Worm (Caenorhabditis elegans) whole organism, L4 larva: ENCODE measurements around the gene T14G12.12.

Experiments
- D1046.2 ChIP-seq: fragments of 200-800 bp; sonication (Bioruptor generic); IDR thresholded peaks from 2 replicates; pipeline ENCODE4 v1.3.6; 2022; ENCODE audit warnings: missing genetic modification characterization, missing compliant biosample characterization
- F26F4.8 ChIP-seq: fragments of 200-800 bp; sonication (Bioruptor generic); conservative IDR thresholded peaks from 2 replicates; pipeline ENCODE4 v1.3.6; 2022; ENCODE audit warnings: missing genetic modification characterization, missing compliant biosample characterization
- R02D3.7 ChIP-seq: fragments of 150-350 bp; sonication (generic microtip); optimal IDR thresholded peaks from 3 replicates; lab custom pipeline; 2014; ENCODE audit warnings: missing biosample characterization, missing genetic modification characterization
- T20F7.1 ChIP-seq: fragments of 200-800 bp; sonication (Bioruptor generic); optimal IDR thresholded peaks from 2 replicates; lab custom pipeline; 2018; ENCODE audit warnings: mild to moderate bottlenecking, missing genetic modification characterization, missing compliant biosample characterization
- Y48G9A.11 ChIP-seq: fragments of 200-800 bp; sonication (Bioruptor generic); IDR thresholded peaks from 2 replicates; pipeline ENCODE4 v1.3.6; 2022; ENCODE audit warnings: missing genetic modification reagents, missing genetic modification characterization, missing compliant biosample characterization
- Y5F2A.4 ChIP-seq: fragments of 200-800 bp; sonication (Bioruptor generic); optimal IDR thresholded peaks from 2 replicates; lab custom pipeline; 2018; ENCODE audit warnings: mild to moderate bottlenecking, missing genetic modification characterization, missing compliant biosample characterization
- ZK337.2 ChIP-seq: fragments of 200-800 bp; sonication (Bioruptor generic); IDR thresholded peaks from 2 replicates; pipeline ENCODE4 v1.3.6; 2022; ENCODE audit warnings: missing genetic modification reagents, missing genetic modification characterization, missing compliant biosample characterization
- aha-1 ChIP-seq: fragments of 150-350 bp; peaks from one replicate; lab custom pipeline; 2014; ENCODE audit warnings: missing biosample characterization, missing genetic modification characterization
- attf-4 ChIP-seq: sonication (generic microtip); optimal IDR thresholded peaks from 3 replicates; lab custom pipeline; 2017; ENCODE audit warnings: missing biosample characterization, missing genetic modification characterization
- ceh-28 ChIP-seq: fragments of 150-350 bp; optimal IDR thresholded peaks from 2 replicates; lab custom pipeline; 2014; ENCODE audit warnings: missing biosample characterization, missing genetic modification reagents, missing genetic modification characterization
- ceh-44 ChIP-seq: fragments of 200-800 bp; sonication (Bioruptor generic); IDR thresholded peaks from 2 replicates; pipeline ENCODE4 v1.3.6; 2022; ENCODE audit warnings: missing genetic modification reagents, missing genetic modification characterization, missing compliant biosample characterization
- ceh-62 ChIP-seq: sonication (generic microtip); optimal IDR thresholded peaks from 2 replicates; lab custom pipeline; 2017; ENCODE audit warnings: missing biosample characterization, missing genetic modification characterization
- cey-2 ChIP-seq: sonication (generic microtip); optimal IDR thresholded peaks from 3 replicates; lab custom pipeline; 2017; ENCODE audit warnings: missing genetic modification characterization, mild to moderate bottlenecking, missing compliant biosample characterization, antibody characterized with exemption, borderline replicate concordance; ENCODE audit not compliant: insufficient read depth
- ctbp-1 ChIP-seq: fragments of 200-800 bp; sonication (Bioruptor generic); IDR thresholded peaks from 2 replicates; pipeline ENCODE4 v1.3.6; 2022; ENCODE audit warnings: missing genetic modification reagents, missing genetic modification characterization, missing compliant biosample characterization
- daf-12 ChIP-seq: fragments of 150-350 bp; optimal IDR thresholded peaks from 2 replicates; lab custom pipeline; 2014; ENCODE audit warnings: missing biosample characterization, missing genetic modification reagents, missing genetic modification characterization
- daf-16 ChIP-seq, 3 experiments: sonication (generic microtip); optimal IDR thresholded peaks; 2 replicates each; lab custom pipeline; 2016 to 2017; ENCODE audit warnings: missing genetic modification characterization in 3 of 3, missing genetic modification reagents in 3 of 3, mild to moderate bottlenecking in 2 of 3, missing compliant biosample characterization in 2 of 3, missing biosample characterization in 1 of 3, moderate library complexity in 1 of 3
- daf-8 ChIP-seq: fragments of 200-800 bp; sonication (Bioruptor generic); IDR thresholded peaks from 2 replicates; pipeline ENCODE4 v1.3.6; 2022; ENCODE audit warnings: missing genetic modification characterization, missing compliant biosample characterization
- dmd-6 ChIP-seq: fragments of 200-800 bp; sonication (Bioruptor generic); IDR thresholded peaks from 2 replicates; pipeline ENCODE4 v1.3.6; 2022; ENCODE audit warnings: missing genetic modification reagents, missing genetic modification characterization, missing compliant biosample characterization
- dmd-8 ChIP-seq: fragments of 200-800 bp; sonication (Bioruptor generic); IDR thresholded peaks from 2 replicates; pipeline ENCODE4 v1.3.6; 2022; ENCODE audit warnings: missing genetic modification characterization, missing compliant biosample characterization
- dmd-9 ChIP-seq: fragments of 200-800 bp; sonication (Bioruptor generic); IDR thresholded peaks from 2 replicates; pipeline ENCODE4 v1.3.6; 2022; ENCODE audit warnings: missing genetic modification reagents, missing genetic modification characterization, missing compliant biosample characterization
- duxl-1 ChIP-seq: sonication (generic microtip); optimal IDR thresholded peaks from 2 replicates; lab custom pipeline; 2016; ENCODE audit warnings: mild to moderate bottlenecking, missing genetic modification characterization, moderate library complexity, missing compliant biosample characterization; ENCODE audit not compliant: poor library complexity
- fos-1 ChIP-seq: fragments of 150-350 bp; optimal IDR thresholded peaks from 2 replicates; lab custom pipeline; 2014; ENCODE audit warnings: missing biosample characterization, missing genetic modification characterization
- gei-8 ChIP-seq: fragments of 200-800 bp; sonication (Bioruptor generic); optimal IDR thresholded peaks from 2 replicates; lab custom pipeline; 2018; ENCODE audit warnings: mild to moderate bottlenecking, missing genetic modification characterization, missing compliant biosample characterization
- hlh-30 ChIP-seq: sonication (generic microtip); optimal IDR thresholded peaks from 2 replicates; lab custom pipeline; 2017; ENCODE audit warnings: antibody characterized with exemption, mild to moderate bottlenecking, missing genetic modification characterization, missing compliant biosample characterization; ENCODE audit not compliant: insufficient read depth
- hmg-1.1 ChIP-seq: fragments of 200-800 bp; sonication (Bioruptor generic); IDR thresholded peaks from 2 replicates; pipeline ENCODE4 v1.3.6; 2022; ENCODE audit warnings: missing genetic modification reagents, missing genetic modification characterization, missing compliant biosample characterization
- lin-1 ChIP-seq: fragments of 200-800 bp; sonication (Bioruptor generic); IDR thresholded peaks from 2 replicates; pipeline ENCODE4 v1.3.6; 2022; ENCODE audit warnings: missing genetic modification reagents, missing genetic modification characterization, missing compliant biosample characterization
- lin-29 ChIP-seq: fragments of 200-800 bp; sonication (Bioruptor generic); IDR thresholded peaks from 2 replicates; pipeline ENCODE4 v1.3.6; 2022; ENCODE audit warnings: missing genetic modification reagents, missing genetic modification characterization, missing compliant biosample characterization
- lin-39 ChIP-seq: fragments of 150-350 bp; optimal IDR thresholded peaks from 2 replicates; lab custom pipeline; 2014; ENCODE audit warnings: missing biosample characterization, missing genetic modification reagents, missing genetic modification characterization
- lir-3 ChIP-seq: sonication (generic microtip); optimal IDR thresholded peaks from 2 replicates; lab custom pipeline; 2016; ENCODE audit warnings: mild to moderate bottlenecking, missing genetic modification characterization, missing compliant biosample characterization
- mdl-1 ChIP-seq, 2 experiments: fragments of 150-350 bp in 1 of 2; sonication (generic microtip) in 1 of 2; optimal IDR thresholded peaks; 2 replicates each; lab custom pipeline; 2014 to 2017; ENCODE audit warnings: missing biosample characterization in 2 of 2, missing genetic modification characterization in 2 of 2
- mxl-3 ChIP-seq: fragments of 200-800 bp; sonication (Bioruptor generic); optimal IDR thresholded peaks from 2 replicates; lab custom pipeline; 2018; ENCODE audit warnings: mild to moderate bottlenecking, missing genetic modification characterization, missing compliant biosample characterization
- nhr-11 ChIP-seq: fragments of 150-350 bp; optimal IDR thresholded peaks from 2 replicates; lab custom pipeline; 2014; ENCODE audit warnings: missing biosample characterization, missing genetic modification characterization
- nhr-111 ChIP-seq: fragments of 200-800 bp; sonication (Bioruptor generic); optimal IDR thresholded peaks from 2 replicates; lab custom pipeline; 2018; ENCODE audit warnings: mild to moderate bottlenecking, missing genetic modification characterization, missing compliant biosample characterization
- nhr-237 ChIP-seq: sonication (generic microtip); optimal IDR thresholded peaks from 2 replicates; lab custom pipeline; 2017; ENCODE audit warnings: missing biosample characterization, missing genetic modification characterization
- nhr-48 ChIP-seq: sonication (generic microtip); optimal IDR thresholded peaks from 2 replicates; lab custom pipeline; 2016; ENCODE audit warnings: mild to moderate bottlenecking, missing genetic modification characterization, missing compliant biosample characterization
- nhr-6 ChIP-seq: fragments of 150-350 bp; optimal IDR thresholded peaks from 2 replicates; lab custom pipeline; 2014; ENCODE audit warnings: missing biosample characterization, missing genetic modification characterization
- nhr-76 ChIP-seq: fragments of 150-350 bp; optimal IDR thresholded peaks from 2 replicates; lab custom pipeline; 2014; ENCODE audit warnings: missing biosample characterization, missing genetic modification characterization
- saeg-2 ChIP-seq: fragments of 200-800 bp; sonication (Bioruptor generic); IDR thresholded peaks from 2 replicates; pipeline ENCODE4 v1.3.6; 2022; ENCODE audit warnings: missing genetic modification reagents, missing genetic modification characterization, missing compliant biosample characterization
- sdz-12 ChIP-seq: fragments of 200-800 bp; sonication (Bioruptor generic); optimal IDR thresholded peaks from 2 replicates; lab custom pipeline; 2018; ENCODE audit warnings: mild to moderate bottlenecking, missing genetic modification characterization, missing compliant biosample characterization
- snpc-4 ChIP-seq: fragments of 150-350 bp; optimal IDR thresholded peaks from 2 replicates; lab custom pipeline; 2014; ENCODE audit warnings: missing biosample characterization, missing genetic modification characterization
- tra-1 ChIP-seq: fragments of 200-800 bp; sonication (Bioruptor generic); IDR thresholded peaks from 2 replicates; pipeline ENCODE4 v1.3.6; 2022; ENCODE audit warnings: missing genetic modification reagents, missing genetic modification characterization, missing compliant biosample characterization
- unc-62 ChIP-seq, 3 experiments: fragments of 150-350 bp in 1 of 3; sonication (generic microtip); optimal IDR thresholded peaks in 2 of 3; peaks in 1 of 3; 1 replicate in 1 of 3; 2 replicates in 2 of 3; lab custom pipeline; 2014 to 2017; ENCODE audit warnings: missing biosample characterization in 3 of 3, missing genetic modification characterization in 3 of 3, missing genetic modification reagents in 3 of 3, missing genotype in 1 of 3
- zfp-3 ChIP-seq: fragments of 200-800 bp; sonication (Bioruptor generic); conservative IDR thresholded peaks from 2 replicates; pipeline ENCODE4 v1.3.6; 2022; ENCODE audit warnings: missing genetic modification reagents, missing genetic modification characterization, missing compliant biosample characterization
- ztf-11 ChIP-seq: fragments of 150-350 bp; optimal IDR thresholded peaks from 2 replicates; lab custom pipeline; 2014; ENCODE audit warnings: missing biosample characterization, missing genetic modification characterization

Gene T14G12.12

DNA sequence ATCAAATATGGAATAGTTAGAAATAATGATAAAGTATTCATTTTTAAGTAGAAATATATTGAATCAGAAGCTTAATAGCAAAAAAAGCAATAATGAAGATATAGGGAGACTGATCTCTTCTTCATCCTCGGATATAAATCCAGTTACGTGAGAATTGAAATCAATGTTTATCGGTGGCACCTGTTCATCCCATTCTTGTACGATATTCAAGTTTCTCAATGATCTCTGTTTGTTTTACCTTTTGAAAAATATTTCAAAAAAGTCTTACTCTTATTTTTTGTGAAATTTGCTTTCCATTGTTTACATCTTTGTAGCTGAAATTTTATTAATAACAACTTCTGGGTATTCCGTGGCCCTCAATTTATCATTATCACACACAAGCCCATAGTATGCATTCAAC is at the start of gene T14G12.12:
Gene T14G12.12 (minus strand): TSS at position 101 of the 400 bp plus-strand sequence.
- TF ChIP-seq dmd-8 (GFP tag; lab: Robert Waterston, UW): no peak
- TF ChIP-seq lin-29 (GFP tag; lab: Robert Waterston, UW): no peak
- TF ChIP-seq ceh-62: no peak
- TF ChIP-seq ctbp-1 (GFP tag; lab: Robert Waterston, UW): no peak
- no peak for TF ChIP-seq sdz-12
- no peak for TF ChIP-seq lir-3 (tag; lab: Kevin White, UChicago)
- no peak for TF ChIP-seq fos-1
- no peak for TF ChIP-seq saeg-2 (GFP tag; lab: Robert Waterston, UW)
- TF ChIP-seq nhr-111 (GFP tag; lab: Kevin White, UChicago): no peak
- TF ChIP-seq gei-8 (GFP tag; lab: Kevin White, UChicago): no peak
- no peak for TF ChIP-seq F26F4.8
- no peak for TF ChIP-seq daf-12 (tag; lab: Kevin White, UChicago)
- no peak for TF ChIP-seq nhr-237
- TF ChIP-seq snpc-4 (tag; lab: Kevin White, UChicago): no peak
- no peak for TF ChIP-seq tra-1 (GFP tag; lab: Robert Waterston, UW)
- no peak for TF ChIP-seq ztf-11 (tag; lab: Kevin White, UChicago)

DNA sequence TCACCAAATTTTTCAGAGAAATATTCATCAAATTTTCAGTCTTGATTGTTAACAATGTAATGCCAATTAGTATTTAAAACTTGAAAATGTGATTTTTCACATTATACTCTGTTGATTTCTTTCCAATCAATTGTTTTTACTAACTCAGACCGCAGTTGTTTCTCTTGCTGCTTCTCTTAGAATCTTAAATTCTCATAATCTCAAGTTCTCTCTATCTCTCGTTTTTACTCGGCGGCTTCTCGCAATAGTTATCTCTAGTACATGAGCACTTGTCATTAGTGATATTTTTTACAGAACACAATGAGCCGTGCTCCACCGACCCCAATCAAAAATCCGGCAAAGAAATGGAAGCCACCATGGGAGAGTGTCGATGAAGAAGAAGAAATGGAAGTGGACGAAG is 48.9 kb upstream of the T14G12.12 start, which contains the start of gene F35A5.1:
Gene F35A5.1 (plus strand): TSS at position 301 of the 400 bp plus-strand sequence.
- TF ChIP-seq cey-2: no peak
- no peak for TF ChIP-seq saeg-2 (GFP tag; lab: Robert Waterston, UW)
- no peak for TF ChIP-seq lir-3 (tag; lab: Kevin White, UChicago)
- no peak for TF ChIP-seq dmd-6 (GFP tag; lab: Robert Waterston, UW)
- no peak for TF ChIP-seq nhr-6
- TF ChIP-seq, all 104 proteins: peak for 0

DNA sequence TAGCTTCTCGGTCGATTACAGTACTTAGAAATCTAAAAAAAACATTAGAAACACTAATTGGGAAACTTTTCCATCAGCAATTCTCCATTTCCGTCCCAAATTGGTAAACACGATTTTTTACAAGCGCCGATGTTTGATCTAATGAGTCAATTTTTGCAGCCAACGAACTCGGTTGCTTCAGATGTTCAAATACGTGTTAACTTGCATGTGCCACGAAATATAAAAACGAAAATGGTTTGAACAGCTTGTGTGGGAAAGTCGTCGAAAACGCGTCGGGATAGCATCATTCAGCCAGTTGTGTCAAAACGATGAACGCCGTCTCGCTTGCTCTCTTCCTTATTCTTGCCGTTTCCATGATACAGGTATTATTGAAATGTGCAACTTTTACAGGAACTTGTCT is 46.5 kb upstream of the T14G12.12 start, which contains the start of gene F35A5.2:
Gene F35A5.2 (plus strand): TSS at position 301 of the 400 bp plus-strand sequence.
- no peak for TF ChIP-seq zfp-3 (GFP tag; lab: Robert Waterston, UW)
- TF ChIP-seq unc-62 (GFP tag; optimal IDR thresholded peaks at IDR 0.05 in 1 of 2; lab: Kevin White, UChicago): peak in 1 of 2 experiments; percentile 56
- no peak for TF ChIP-seq unc-62 (tag; optimal IDR thresholded peaks at IDR 0.05; lab: Kevin White, UChicago)
- no peak for TF ChIP-seq mxl-3 (GFP tag; lab: Kevin White, UChicago)
- TF ChIP-seq, all 104 proteins: peak for 1

DNA sequence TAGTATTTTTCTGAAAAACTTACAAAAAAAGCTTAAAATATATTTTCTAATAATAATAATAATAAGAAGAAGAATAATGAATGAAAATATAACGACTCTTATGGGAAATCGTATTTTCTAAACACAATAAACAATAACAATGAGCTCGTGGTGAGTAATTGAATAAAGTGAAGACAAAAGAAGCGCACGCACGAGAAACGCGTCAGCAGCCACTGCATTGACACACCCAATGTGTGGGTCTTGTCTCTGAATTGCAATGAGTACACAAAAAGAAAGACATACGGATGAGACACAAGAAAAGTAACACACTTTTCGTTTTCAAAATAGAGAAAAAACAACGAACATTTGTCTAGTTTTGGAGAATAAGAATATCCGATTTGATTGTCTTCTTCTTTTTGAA is 45.0 kb upstream of the T14G12.12 start, which contains the start of gene F35A5.8:
Gene F35A5.8 (minus strand): TSS at position 151 of the 400 bp plus-strand sequence.
- no peak for TF ChIP-seq ceh-44 (GFP tag; lab: Robert Waterston, UW)
- TF ChIP-seq nhr-48 (tag; lab: Kevin White, UChicago): peak; percentile 34
- peak; percentile 4 for TF ChIP-seq nhr-6
- no peak for TF ChIP-seq lir-3 (tag; lab: Kevin White, UChicago)
- TF ChIP-seq ZK337.2 (GFP tag; lab: Robert Waterston, UW): no peak
- TF ChIP-seq D1046.2 (GFP tag; lab: Robert Waterston, UW): no peak
- TF ChIP-seq dmd-9 (GFP tag; lab: Robert Waterston, UW): 0 out of 2 replicates have a peak, but pooled peaks have one; percentile 45
- no peak for TF ChIP-seq lin-1
- no peak for TF ChIP-seq attf-4 (tag; lab: Kevin White, UChicago)
- peak; percentile 61 for TF ChIP-seq duxl-1 (tag; lab: Kevin White, UChicago)
- TF ChIP-seq nhr-11: peak; percentile 36
- TF ChIP-seq ceh-28 (tag; lab: Kevin White, UChicago): no peak
- TF ChIP-seq Y5F2A.4 (GFP tag; lab: Kevin White, UChicago): no peak
- TF ChIP-seq hlh-30 (tag; lab: Kevin White, UChicago): peak; percentile 63
- no peak for TF ChIP-seq Y48G9A.11
- TF ChIP-seq F26F4.8: no peak
- peak in 1 of 2 experiments; percentile 48 for TF ChIP-seq mdl-1 (tag; optimal IDR thresholded peaks at IDR 0.05; lab: Kevin White, UChicago)
- peak in 1 of 2 experiments; percentile 80 for TF ChIP-seq daf-16 (GFP tag; optimal IDR thresholded peaks at IDR 0.05; lab: Kevin White, UChicago)
- peak; percentile 63 for TF ChIP-seq daf-16 (tag; optimal IDR thresholded peaks at IDR 0.05; lab: Kevin White, UChicago)
- peak; percentile 48 for TF ChIP-seq dmd-6 (GFP tag; lab: Robert Waterston, UW)
- no peak for TF ChIP-seq nhr-76 (tag; lab: Kevin White, UChicago)
- no peak for TF ChIP-seq T20F7.1 (GFP tag; lab: Kevin White, UChicago)
- TF ChIP-seq daf-8 (GFP tag; lab: Robert Waterston, UW): no peak
- no peak for TF ChIP-seq tra-1 (GFP tag; lab: Robert Waterston, UW)
- TF ChIP-seq lin-39 (tag; lab: Kevin White, UChicago): no peak
- peak in 1 of 2 experiments; percentile 95 for TF ChIP-seq unc-62 (GFP tag; optimal IDR thresholded peaks at IDR 0.05 in 1 of 2; lab: Kevin White, UChicago)
- TF ChIP-seq unc-62 (tag; optimal IDR thresholded peaks at IDR 0.05; lab: Kevin White, UChicago): no peak
- TF ChIP-seq hmg-1.1 (GFP tag; lab: Robert Waterston, UW): peak; percentile 65
- no peak for TF ChIP-seq daf-12 (tag; lab: Kevin White, UChicago)
- TF ChIP-seq aha-1 (tag; lab: Kevin White, UChicago): peak; percentile 96
- no peak for TF ChIP-seq R02D3.7 (tag; lab: Kevin White, UChicago)
